Fruit fly (Drosophila melanogaster) whole organism, embryonic: Measurements from ENCODE around the gene CG16985.
A peak's percentile ranks its signal among the peaks of the same experiment; 100 is the strongest.

Source experiments
- Asciz ChIP-seq: fragments of 200-800 bp; sonication (Bioruptor generic); optimal IDR thresholded peaks from 2 replicates; lab custom pipeline; 2017; ENCODE audit warnings: missing biosample characterization, mild to moderate bottlenecking, missing genetic modification characterization, missing genetic modification reagents
- CG10543 ChIP-seq: fragments of 200-800 bp; sonication (Bioruptor generic); optimal IDR thresholded peaks from 3 replicates; lab custom pipeline; 2017; ENCODE audit warnings: missing biosample characterization, mild to moderate bottlenecking, missing genetic modification characterization, moderate library complexity
- CG11085 ChIP-seq: fragments of 200-800 bp; sonication (Bioruptor generic); IDR thresholded peaks from 2 replicates; pipeline ENCODE4 v1.3.6; 2022; ENCODE audit warnings: missing biosample characterization, missing genetic modification characterization
- CG11093 ChIP-seq: fragments of 200-800 bp; sonication (Bioruptor generic); IDR thresholded peaks from 3 replicates; pipeline ENCODE4 v1.3.6; 2022; ENCODE audit warnings: missing biosample characterization, missing genetic modification characterization
- CG12236 ChIP-seq: fragments of 200-800 bp; sonication (Bioruptor generic); optimal IDR thresholded peaks from 2 replicates; lab custom pipeline; 2016; ENCODE audit warnings: missing biosample characterization, missing genetic modification characterization
- CG15601 ChIP-seq: fragments of 200-800 bp; sonication (Bioruptor generic); optimal IDR thresholded peaks from 3 replicates; lab custom pipeline; 2019; ENCODE audit warnings: missing biosample characterization, mild to moderate bottlenecking, missing genetic modification characterization, moderate library complexity
- CG17361 ChIP-seq: fragments of 200-800 bp; sonication (Bioruptor generic); IDR thresholded peaks from 3 replicates; pipeline ENCODE4 v1.3.6; 2022; ENCODE audit warnings: missing biosample characterization, missing genetic modification characterization
- CG18599 ChIP-seq: fragments of 200-800 bp; sonication (Bioruptor generic); optimal IDR thresholded peaks from 3 replicates; lab custom pipeline; 2017; ENCODE audit warnings: missing biosample characterization, missing genetic modification characterization, mild to moderate bottlenecking, moderate library complexity, missing genetic modification reagents
- CG2199 ChIP-seq: fragments of 200-800 bp; sonication (Bioruptor generic); IDR thresholded peaks from 3 replicates; pipeline ENCODE4 v1.3.6; 2022; ENCODE audit warnings: missing biosample characterization, missing genetic modification characterization
- CG2889 ChIP-seq: fragments of 200-800 bp; sonication (Bioruptor generic); IDR thresholded peaks from 3 replicates; pipeline ENCODE4 v1.3.6; 2022; ENCODE audit warnings: missing biosample characterization, missing genetic modification characterization
- CG32772 ChIP-seq: fragments of 200-800 bp; sonication (Bioruptor generic); IDR thresholded peaks from 2 replicates; pipeline ENCODE4 v1.3.6; 2022; ENCODE audit warnings: missing biosample characterization, missing genetic modification characterization
- CG34422 ChIP-seq: fragments of 200-800 bp; sonication (Bioruptor generic); IDR thresholded peaks from 3 replicates; pipeline ENCODE4 v1.3.6; 2022; ENCODE audit warnings: missing biosample characterization, missing genetic modification characterization
- CG4282 ChIP-seq: fragments of 200-800 bp; sonication (Bioruptor generic); optimal IDR thresholded peaks from 2 replicates; lab custom pipeline; 2016; ENCODE audit warnings: missing biosample characterization, missing genetic modification characterization
- CG5245 ChIP-seq: fragments of 200-800 bp; sonication (Bioruptor generic); optimal IDR thresholded peaks from 3 replicates; lab custom pipeline; 2016; ENCODE audit warnings: missing biosample characterization, missing genetic modification characterization
- CG6254 ChIP-seq: fragments of 200-800 bp; sonication (Bioruptor generic); optimal IDR thresholded peaks from 3 replicates; lab custom pipeline; 2017; ENCODE audit warnings: mild to moderate bottlenecking, missing biosample characterization, missing genetic modification reagents, missing genetic modification characterization
- CG6654 ChIP-seq: fragments of 200-800 bp; sonication (Bioruptor generic); optimal IDR thresholded peaks from 2 replicates; lab custom pipeline; 2017; ENCODE audit warnings: missing biosample characterization, mild to moderate bottlenecking, missing genetic modification characterization
- CG7357 ChIP-seq: fragments of 200-800 bp; sonication (Bioruptor generic); IDR thresholded peaks from 3 replicates; pipeline ENCODE4 v1.3.6; 2022; ENCODE audit warnings: missing biosample characterization, missing genetic modification characterization
- CG8478 ChIP-seq: fragments of >200 bp; optimal IDR thresholded peaks from 2 replicates; lab custom pipeline; 2018
- Dbx ChIP-seq: fragments of 200-800 bp; sonication (Bioruptor generic); IDR thresholded peaks from 3 replicates; pipeline ENCODE4 v1.3.6; 2022; ENCODE audit warnings: missing biosample characterization, missing genetic modification characterization
- Dek ChIP-seq: fragments of 200-800 bp; sonication (Bioruptor generic); optimal IDR thresholded peaks from 3 replicates; lab custom pipeline; 2019; ENCODE audit warnings: missing biosample characterization, mild to moderate bottlenecking, missing genetic modification characterization, moderate library complexity
- Dp ChIP-seq: fragments of 200-800 bp; sonication (Bioruptor generic); optimal IDR thresholded peaks from 2 replicates; lab custom pipeline; 2018; ENCODE audit warnings: missing biosample characterization, mild to moderate bottlenecking, missing genetic modification characterization, moderate library complexity
- Drgx ChIP-seq: fragments of 200-800 bp; sonication (Bioruptor generic); IDR thresholded peaks from 2 replicates; pipeline ENCODE4 v1.3.6; 2022; ENCODE audit warnings: missing biosample characterization, missing genetic modification characterization
- Ets97D ChIP-seq: fragments of 200-800 bp; sonication (Bioruptor generic); optimal IDR thresholded peaks from 3 replicates; lab custom pipeline; 2016; ENCODE audit warnings: missing biosample characterization, missing genetic modification characterization
- GATAe ChIP-seq: fragments of 200-800 bp; sonication (Bioruptor generic); conservative IDR thresholded peaks from 2 replicates; pipeline ENCODE4 v1.3.6; 2022; ENCODE audit warnings: missing biosample characterization, missing genetic modification characterization
- Gsc ChIP-seq: fragments of 200-800 bp; sonication (Bioruptor generic); IDR thresholded peaks from 2 replicates; pipeline ENCODE4 v1.3.6; 2022; ENCODE audit warnings: missing biosample characterization, missing genetic modification characterization
- Hr3 ChIP-seq: fragments of 200-800 bp; sonication (Bioruptor generic); optimal IDR thresholded peaks from 3 replicates; lab custom pipeline; 2016; ENCODE audit warnings: missing biosample characterization, missing genetic modification characterization
- MBD-R2 ChIP-seq: fragments of 200-800 bp; sonication (Bioruptor generic); IDR thresholded peaks from 2 replicates; pipeline ENCODE4 v1.3.6; 2022; ENCODE audit warnings: missing biosample characterization, missing genetic modification characterization
- Mes4 ChIP-seq: fragments of 200-800 bp; sonication (Bioruptor generic); optimal IDR thresholded peaks from 2 replicates; lab custom pipeline; 2016; ENCODE audit warnings: missing biosample characterization, missing genetic modification characterization
- NC2α ChIP-seq: fragments of 200-800 bp; sonication (Bioruptor generic); optimal IDR thresholded peaks from 2 replicates; lab custom pipeline; 2016; ENCODE audit warnings: missing biosample characterization, missing genetic modification characterization
- Opbp ChIP-seq: fragments of 200-800 bp; sonication (Bioruptor generic); IDR thresholded peaks from 3 replicates; pipeline ENCODE4 v1.3.6; 2022; ENCODE audit warnings: missing biosample characterization, missing genetic modification characterization; ENCODE audit not compliant: partially characterized antibody
- Optix ChIP-seq: fragments of 200-800 bp; sonication (Bioruptor generic); IDR thresholded peaks from 3 replicates; pipeline ENCODE4 v1.3.6; 2022; ENCODE audit warnings: missing biosample characterization, missing genetic modification characterization
- Six4 ChIP-seq: fragments of 200-800 bp; sonication (Bioruptor generic); optimal IDR thresholded peaks from 2 replicates; lab custom pipeline; 2016; ENCODE audit warnings: missing biosample characterization, missing genetic modification characterization
- Taf1 ChIP-seq: fragments of 200-800 bp; sonication (Bioruptor generic); IDR thresholded peaks from 2 replicates; pipeline ENCODE4 v1.3.6; 2022; ENCODE audit warnings: missing biosample characterization, missing genetic modification characterization
- al ChIP-seq: fragments of 200-800 bp; sonication (Bioruptor generic); IDR thresholded peaks from 2 replicates; pipeline ENCODE4 v1.3.6; 2022; ENCODE audit warnings: missing biosample characterization, missing genetic modification characterization
- aop ChIP-seq: fragments of 200-800 bp; sonication (Bioruptor generic); IDR thresholded peaks from 2 replicates; pipeline ENCODE4 v1.3.6; 2022; ENCODE audit warnings: missing biosample characterization, missing genetic modification characterization
- ap ChIP-seq: fragments of 200-800 bp; sonication (Bioruptor generic); IDR thresholded peaks from 2 replicates; pipeline ENCODE4 v1.3.6; 2022; ENCODE audit warnings: missing biosample characterization, missing genetic modification characterization
- ara ChIP-seq: fragments of 200-800 bp; sonication (Bioruptor generic); IDR thresholded peaks from 2 replicates; pipeline ENCODE4 v1.3.6; 2022; ENCODE audit warnings: missing biosample characterization, missing genetic modification characterization
- cad ChIP-seq: fragments of >200 bp; optimal IDR thresholded peaks from 2 replicates; lab custom pipeline; 2017; ENCODE audit warnings: missing biosample characterization, missing genetic modification characterization
- caup ChIP-seq: fragments of 200-800 bp; sonication (Bioruptor generic); optimal IDR thresholded peaks from 3 replicates; lab custom pipeline; 2017; ENCODE audit warnings: missing biosample characterization, mild to moderate bottlenecking, missing genetic modification characterization, moderate library complexity; ENCODE audit not compliant: severe bottlenecking
- dpn ChIP-seq, 2 experiments: fragments of 200-800 bp; sonication (Bioruptor generic); optimal IDR thresholded peaks; 3 replicates each; lab custom pipeline; 2016; ENCODE audit warnings: missing biosample characterization in 2 of 2, missing genetic modification characterization in 2 of 2
- ewg ChIP-seq: fragments of 200-800 bp; sonication (Bioruptor generic); optimal IDR thresholded peaks from 3 replicates; lab custom pipeline; 2017; ENCODE audit warnings: mild to moderate bottlenecking, missing biosample characterization, missing genetic modification reagents, missing genetic modification characterization
- grau ChIP-seq: fragments of 200-800 bp; optimal IDR thresholded peaks from 3 replicates; lab custom pipeline; 2019; ENCODE audit warnings: missing biosample characterization, mild to moderate bottlenecking, missing genetic modification characterization, moderate library complexity
- ken ChIP-seq: fragments of 200-800 bp; sonication (Bioruptor generic); IDR thresholded peaks from 3 replicates; pipeline ENCODE4 v1.3.6; 2022; ENCODE audit warnings: missing biosample characterization, missing genetic modification characterization
- mld ChIP-seq: fragments of 200-800 bp; sonication (Bioruptor generic); IDR thresholded peaks from 3 replicates; pipeline ENCODE4 v1.3.6; 2022; ENCODE audit warnings: missing biosample characterization, missing genetic modification characterization; ENCODE audit not compliant: partially characterized antibody
- nmo ChIP-seq: fragments of 200-800 bp; sonication (Bioruptor generic); optimal IDR thresholded peaks from 2 replicates; lab custom pipeline; 2018; ENCODE audit warnings: missing biosample characterization, mild to moderate bottlenecking, missing genetic modification characterization, moderate library complexity
- salm ChIP-seq: fragments of 200-800 bp; sonication (Bioruptor generic); optimal IDR thresholded peaks from 2 replicates; lab custom pipeline; 2018; ENCODE audit warnings: missing biosample characterization, mild to moderate bottlenecking, missing genetic modification characterization
- sd ChIP-seq: fragments of 200-800 bp; sonication (Bioruptor generic); optimal IDR thresholded peaks from 3 replicates; lab custom pipeline; 2018; ENCODE audit warnings: missing biosample characterization, mild to moderate bottlenecking, missing genetic modification characterization, moderate library complexity
- shn ChIP-seq: fragments of 200-800 bp; sonication (Bioruptor generic); optimal IDR thresholded peaks from 3 replicates; lab custom pipeline; 2016; ENCODE audit warnings: missing biosample characterization, missing genetic modification characterization
- tna ChIP-seq: fragments of 200-800 bp; sonication (Bioruptor generic); IDR thresholded peaks from 2 replicates; pipeline ENCODE4 v1.3.6; 2022; ENCODE audit warnings: missing biosample characterization, missing genetic modification characterization; ENCODE audit not compliant: partially characterized antibody
- zf30C ChIP-seq: fragments of 200-800 bp; sonication (Bioruptor generic); optimal IDR thresholded peaks from 3 replicates; lab custom pipeline; 2018; ENCODE audit warnings: missing biosample characterization, mild to moderate bottlenecking, missing genetic modification characterization

The CG16985 gene

DNA sequence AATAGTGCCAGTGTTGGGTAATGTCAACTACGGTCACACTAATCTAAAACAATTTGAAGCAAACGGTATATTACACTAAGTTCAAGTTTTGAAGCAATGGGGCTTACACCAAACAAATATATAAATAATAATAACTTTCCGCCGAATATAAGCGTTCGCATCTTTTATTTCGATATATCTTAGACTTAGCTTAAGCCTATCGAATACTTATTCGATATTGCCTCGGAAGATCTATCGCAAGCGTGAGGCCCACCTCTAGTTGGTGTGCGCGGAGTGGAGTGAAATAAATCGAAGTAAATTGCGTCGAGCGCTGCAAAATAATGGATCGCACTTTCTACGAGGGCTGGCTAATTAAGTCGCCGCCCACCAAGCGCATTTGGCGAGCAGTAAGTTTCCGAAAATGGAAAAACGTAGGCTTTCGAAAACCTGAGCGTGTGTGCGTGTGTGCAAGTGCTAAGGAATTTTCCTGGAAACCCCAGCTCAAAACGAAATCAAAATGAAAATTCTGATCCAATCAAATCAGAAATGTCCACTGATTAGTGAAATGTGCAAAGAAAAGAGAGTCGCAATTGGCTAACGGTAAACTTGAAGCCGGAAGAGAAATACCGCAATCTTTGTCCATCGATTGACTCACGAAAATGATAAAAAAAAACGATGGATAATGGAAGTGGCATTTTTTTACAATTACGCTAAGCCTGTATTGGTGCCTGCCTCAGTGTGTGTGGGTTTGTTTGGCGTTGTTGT, 9.8 kb upstream of the CG16985 start, which contains the start of gene dos (continued):
- TF ChIP-seq Dek (tag; lab: Kevin White, UChicago) (peak; percentile 16), CG4282 (no peak), ap (GFP tag; lab: Robert Waterston, UW) (no peak), zf30C (GFP tag; lab: Kevin White, UChicago) (no peak), Mes4 (peak; percentile 10), sd (tag; lab: Kevin White, UChicago) (peak; percentile 32), CG12236 (GFP tag; lab: Kevin White, UChicago) (no peak), Gsc (GFP tag; lab: Robert Waterston, UW) (no peak), CG17361 (GFP tag; lab: Robert Waterston, UW) (peak; percentile 72), CG11093 (GFP tag; lab: Robert Waterston, UW) (no peak), shn (GFP tag; lab: Kevin White, UChicago) (peak; percentile 4), MBD-R2 (GFP tag; lab: Robert Waterston, UW) (peak; percentile 36; the same call in 1 of the 2 replicates), GATAe (no peak), tna (GFP tag; lab: Robert Waterston, UW) (0 out of 2 replicates have a peak, but pooled peaks have one; percentile 16), CG34422 (GFP tag; lab: Robert Waterston, UW) (no peak), ara (GFP tag; lab: Robert Waterston, UW) (no peak), NC2α (GFP tag; lab: Kevin White, UChicago) (no peak), CG6254 (GFP tag; lab: Kevin White, UChicago) (no peak), caup (peak; percentile 11), CG10543 (GFP tag; lab: Kevin White, UChicago) (peak; percentile 59), CG15601 (tag; lab: Kevin White, UChicago) (peak; percentile 54), CG2199 (no peak), Hr3 (GFP tag; lab: Kevin White, UChicago) (peak; percentile 20), Dp (peak; percentile 57), Six4 (peak; percentile 5), nmo (GFP tag; lab: Kevin White, UChicago) (peak; percentile 73), Drgx (GFP tag; lab: Robert Waterston, UW) (no peak), CG32772 (GFP tag; lab: Robert Waterston, UW) (0 out of 2 replicates have a peak, but pooled peaks have one; percentile 25), Dbx (peak; percentile 62; the same call in 2 of the 3 replicates), aop (no peak), CG8478 (lab: Kevin White, UChicago) (no peak), cad (GFP tag; lab: Kevin White, UChicago) (no peak), Taf1 (GFP tag; lab: Robert Waterston, UW) (no peak), mld (no peak), Optix (0 out of 3 replicates have a peak, but pooled peaks have one; percentile 31), al (GFP tag; lab: Robert Waterston, UW) (no peak), Opbp (peak; percentile 76; the same call in 2 of the 3 replicates), dpn (GFP tag; optimal IDR thresholded peaks at IDR 0.05; lab: Kevin White, UChicago) (peak; percentile 43 to 66), Ets97D (GFP tag; lab: Kevin White, UChicago) (peak; percentile 82), CG5245 (GFP tag; lab: Kevin White, UChicago) (peak; percentile 11), CG18599 (peak; percentile 41), ewg (GFP tag; lab: Kevin White, UChicago) (peak; percentile 61), CG6654 (GFP tag; lab: Kevin White, UChicago) (no peak), ken (GFP tag; lab: Robert Waterston, UW) (no peak), CG11085 (no peak), CG7357 (GFP tag; lab: Robert Waterston, UW) (no peak), grau (tag; lab: Kevin White, UChicago) (peak; percentile 52), Asciz (GFP tag; lab: Kevin White, UChicago) (peak; percentile 32), salm (tag; lab: Kevin White, UChicago) (no peak), CG2889 (GFP tag; lab: Robert Waterston, UW) (no peak)
